Fruit fly (Drosophila melanogaster) whole organism, embryonic: Measurements from ENCODE around the gene mdu.

Source experiments
- Abd-B ChIP-seq: fragments of 200-800 bp; sonication (Bioruptor generic); optimal IDR thresholded peaks from 2 replicates; lab custom pipeline; 2018; ENCODE audit warnings: missing biosample characterization, mild to moderate bottlenecking, missing genetic modification characterization, moderate library complexity
- Adf1 ChIP-seq: fragments of 200-800 bp; sonication (Bioruptor generic); IDR thresholded peaks from 2 replicates; pipeline ENCODE4 v1.3.6; 2022; ENCODE audit warnings: missing biosample characterization, missing genetic modification characterization
- Antp ChIP-seq: fragments of 200-800 bp; sonication (Bioruptor generic); optimal IDR thresholded peaks from 3 replicates; lab custom pipeline; 2016; ENCODE audit warnings: missing biosample characterization, missing genetic modification characterization
- Atf3 ChIP-seq: fragments of 200-800 bp; sonication (Bioruptor generic); optimal IDR thresholded peaks from 3 replicates; lab custom pipeline; 2016; ENCODE audit warnings: missing biosample characterization, missing genetic modification characterization
- Awh ChIP-seq: fragments of 200-800 bp; sonication (Bioruptor generic); IDR thresholded peaks from 2 replicates; pipeline ENCODE4, ENCODE4 v1.3.6; 2022; ENCODE audit warnings: missing biosample characterization, missing genetic modification characterization
- Blimp-1 ChIP-seq: fragments of 200-800 bp; sonication (Bioruptor generic); optimal IDR thresholded peaks from 3 replicates; lab custom pipeline; 2018; ENCODE audit warnings: missing biosample characterization, missing genetic modification characterization, mild to moderate bottlenecking, moderate library complexity, missing genetic modification reagents
- CG1024 ChIP-seq: fragments of 200-800 bp; sonication (Bioruptor generic); IDR thresholded peaks from 2 replicates; pipeline ENCODE4 v1.3.6; 2022; ENCODE audit warnings: missing biosample characterization, missing genetic modification characterization
- CG13624 ChIP-seq: fragments of 200-800 bp; sonication (Bioruptor generic); optimal IDR thresholded peaks from 2 replicates; lab custom pipeline; 2016; ENCODE audit warnings: missing biosample characterization, missing genetic modification characterization
- CG14710 ChIP-seq: fragments of 200-800 bp; sonication (Bioruptor generic); optimal IDR thresholded peaks from 3 replicates; lab custom pipeline; 2019; ENCODE audit warnings: missing biosample characterization, mild to moderate bottlenecking, missing genetic modification characterization, moderate library complexity
- CG15601 ChIP-seq: fragments of 200-800 bp; sonication (Bioruptor generic); optimal IDR thresholded peaks from 3 replicates; lab custom pipeline; 2019; ENCODE audit warnings: missing biosample characterization, mild to moderate bottlenecking, missing genetic modification characterization, moderate library complexity
- CG18262 ChIP-seq: fragments of 200-800 bp; optimal IDR thresholded peaks from 3 replicates; lab custom pipeline; 2019; ENCODE audit warnings: missing biosample characterization, mild to moderate bottlenecking, missing genetic modification characterization, moderate library complexity
- CG31224 ChIP-seq: fragments of 200-800 bp; sonication (Bioruptor generic); IDR thresholded peaks from 2 replicates; pipeline ENCODE4 v1.3.6; 2022; ENCODE audit warnings: missing biosample characterization, missing genetic modification characterization
- CG32767 ChIP-seq: fragments of 200-800 bp; sonication (Bioruptor generic); IDR thresholded peaks from 2 replicates; pipeline ENCODE4 v1.3.6; 2022; ENCODE audit warnings: missing biosample characterization, missing genetic modification characterization
- CG5245 ChIP-seq: fragments of 200-800 bp; sonication (Bioruptor generic); optimal IDR thresholded peaks from 3 replicates; lab custom pipeline; 2016; ENCODE audit warnings: missing biosample characterization, missing genetic modification characterization
- CG6254 ChIP-seq: fragments of 200-800 bp; sonication (Bioruptor generic); optimal IDR thresholded peaks from 3 replicates; lab custom pipeline; 2017; ENCODE audit warnings: mild to moderate bottlenecking, missing biosample characterization, missing genetic modification reagents, missing genetic modification characterization
- CG7357 ChIP-seq: fragments of 200-800 bp; sonication (Bioruptor generic); IDR thresholded peaks from 3 replicates; pipeline ENCODE4 v1.3.6; 2022; ENCODE audit warnings: missing biosample characterization, missing genetic modification characterization
- CG7786 ChIP-seq: fragments of 200-800 bp; sonication (Bioruptor generic); optimal IDR thresholded peaks from 2 replicates; lab custom pipeline; 2016; ENCODE audit warnings: missing biosample characterization, missing genetic modification characterization
- CG8281 ChIP-seq: fragments of 200-800 bp; sonication (Bioruptor generic); optimal IDR thresholded peaks from 2 replicates; lab custom pipeline; 2018; ENCODE audit warnings: missing biosample characterization, mild to moderate bottlenecking, missing genetic modification characterization, moderate library complexity
- CG8478 ChIP-seq: fragments of >200 bp; optimal IDR thresholded peaks from 2 replicates; lab custom pipeline; 2018
- ERR ChIP-seq: fragments of 200-800 bp; sonication (Bioruptor generic); optimal IDR thresholded peaks from 2 replicates; lab custom pipeline; 2016; ENCODE audit warnings: missing biosample characterization, missing genetic modification characterization
- Ets97D ChIP-seq: fragments of 200-800 bp; sonication (Bioruptor generic); optimal IDR thresholded peaks from 3 replicates; lab custom pipeline; 2016; ENCODE audit warnings: missing biosample characterization, missing genetic modification characterization
- Hmr ChIP-seq: fragments of 200-800 bp; sonication (Bioruptor generic); optimal IDR thresholded peaks from 3 replicates; lab custom pipeline; 2017; ENCODE audit warnings: mild to moderate bottlenecking, missing biosample characterization, missing genetic modification reagents, missing genetic modification characterization
- PHDP ChIP-seq: fragments of 200-800 bp; sonication (Bioruptor generic); optimal IDR thresholded peaks from 3 replicates; lab custom pipeline; 2018; ENCODE audit warnings: missing biosample characterization, mild to moderate bottlenecking, missing genetic modification characterization, moderate library complexity
- Tbp ChIP-seq: fragments of >200 bp; optimal IDR thresholded peaks from 2 replicates; lab custom pipeline; 2018; ENCODE audit warnings: missing biosample characterization, missing genetic modification characterization
- Trl ChIP-seq, 3 experiments: fragments of >200 bp in 2 of 3; fragments of 200-800 bp in 1 of 3; sonication (Bioruptor generic) in 1 of 3; optimal IDR thresholded peaks; 2 replicates in 1 of 3; 3 replicates in 2 of 3; lab custom pipeline; 2016 to 2017; ENCODE audit warnings: missing biosample characterization in 1 of 3, missing genetic modification characterization in 1 of 3
- abd-A ChIP-seq: fragments of 200-800 bp; sonication (Bioruptor generic); optimal IDR thresholded peaks from 3 replicates; lab custom pipeline; 2019; ENCODE audit warnings: missing biosample characterization, mild to moderate bottlenecking, missing genetic modification characterization, moderate library complexity
- ap ChIP-seq: fragments of 200-800 bp; sonication (Bioruptor generic); IDR thresholded peaks from 2 replicates; pipeline ENCODE4 v1.3.6; 2022; ENCODE audit warnings: missing biosample characterization, missing genetic modification characterization
- dpn ChIP-seq, 2 experiments: fragments of 200-800 bp; sonication (Bioruptor generic); optimal IDR thresholded peaks; 3 replicates each; lab custom pipeline; 2016; ENCODE audit warnings: missing biosample characterization in 2 of 2, missing genetic modification characterization in 2 of 2
- gro ChIP-seq: fragments of 200-800 bp; sonication (Bioruptor generic); optimal IDR thresholded peaks from 2 replicates; lab custom pipeline; 2016; ENCODE audit warnings: missing biosample characterization, missing genetic modification characterization
- hbn ChIP-seq: fragments of 200-800 bp; sonication (Bioruptor generic); IDR thresholded peaks from 2 replicates; pipeline ENCODE4 v1.3.6; 2022; ENCODE audit warnings: missing biosample characterization, missing genetic modification characterization; ENCODE audit not compliant: partially characterized antibody
- hkb ChIP-seq, 2 experiments: fragments of 200-800 bp in 1 of 2; fragments of >200 bp in 1 of 2; sonication (Bioruptor generic) in 1 of 2; IDR thresholded peaks in 1 of 2; optimal IDR thresholded peaks in 1 of 2; 2 replicates each; pipeline versions ENCODE4 v1.3.6 to Lab custom; 2017 to 2022; ENCODE audit warnings: missing biosample characterization in 1 of 2, missing genetic modification characterization in 1 of 2
- lilli ChIP-seq: fragments of 200-800 bp; sonication (Bioruptor generic); optimal IDR thresholded peaks from 3 replicates; lab custom pipeline; 2016; ENCODE audit warnings: missing biosample characterization, missing genetic modification characterization
- nmo ChIP-seq: fragments of 200-800 bp; sonication (Bioruptor generic); optimal IDR thresholded peaks from 2 replicates; lab custom pipeline; 2018; ENCODE audit warnings: missing biosample characterization, mild to moderate bottlenecking, missing genetic modification characterization, moderate library complexity
- oc ChIP-seq: fragments of 200-800 bp; sonication (Bioruptor generic); optimal IDR thresholded peaks from 2 replicates; lab custom pipeline; 2018; ENCODE audit warnings: missing biosample characterization, mild to moderate bottlenecking, missing genetic modification characterization, moderate library complexity
- org-1 ChIP-seq: fragments of 200-800 bp; sonication (Bioruptor generic); optimal IDR thresholded peaks from 2 replicates; lab custom pipeline; 2017; ENCODE audit warnings: missing biosample characterization, missing genetic modification characterization
- repo ChIP-seq: fragments of 200-800 bp; sonication (Bioruptor generic); optimal IDR thresholded peaks from 2 replicates; lab custom pipeline; 2016; ENCODE audit warnings: missing biosample characterization, missing genetic modification characterization
- salm ChIP-seq: fragments of 200-800 bp; sonication (Bioruptor generic); optimal IDR thresholded peaks from 2 replicates; lab custom pipeline; 2018; ENCODE audit warnings: missing biosample characterization, mild to moderate bottlenecking, missing genetic modification characterization
- schlank ChIP-seq: fragments of 200-800 bp; sonication (Bioruptor generic); optimal IDR thresholded peaks from 2 replicates; lab custom pipeline; 2018; ENCODE audit warnings: missing biosample characterization, mild to moderate bottlenecking, missing genetic modification characterization
- scrt ChIP-seq: fragments of 200-800 bp; sonication (Bioruptor generic); optimal IDR thresholded peaks from 2 replicates; lab custom pipeline; 2018; ENCODE audit warnings: missing biosample characterization, mild to moderate bottlenecking, missing genetic modification characterization, moderate library complexity
- vvl ChIP-seq: fragments of 200-800 bp; sonication (Bioruptor generic); IDR thresholded peaks from 2 replicates; pipeline ENCODE4 v1.3.6; 2022; ENCODE audit warnings: missing biosample characterization, missing genetic modification characterization

The mdu gene

dm6 chrX:12454358-12454757 lies 42.6 kb upstream of the mdu start, which contains the start of gene CG15927 (continued):
- no peak for TF ChIP-seq scrt
- TF ChIP-seq Tbp (GFP tag; lab: Kevin White, UChicago): no peak
- TF ChIP-seq ap (GFP tag; lab: Robert Waterston, UW): peak; percentile 26; the same call in 1 of the 2 replicates
- peak; percentile 8 for TF ChIP-seq salm (tag; lab: Kevin White, UChicago)
- peak; percentile 29 for TF ChIP-seq CG14710 (tag; lab: Kevin White, UChicago)
- TF ChIP-seq abd-A: no peak
- peak; percentile 35 for TF ChIP-seq org-1 (GFP tag; lab: Kevin White, UChicago)
- TF ChIP-seq PHDP: peak; percentile 59
- no peak for TF ChIP-seq gro
- no peak for TF ChIP-seq CG7357 (GFP tag; lab: Robert Waterston, UW)
- TF ChIP-seq lilli (GFP tag; lab: Kevin White, UChicago): peak; percentile 66
- 0 out of 2 replicates have a peak, but pooled peaks have one; percentile 21 for TF ChIP-seq CG1024 (GFP tag; lab: Robert Waterston, UW)
- TF ChIP-seq CG8478 (lab: Kevin White, UChicago): no peak
- TF ChIP-seq nmo (GFP tag; lab: Kevin White, UChicago): peak; percentile 82
- TF ChIP-seq hkb (optimal IDR thresholded peaks at IDR 0.05; lab: Kevin White, UChicago): no peak
- peak; percentile 69 for TF ChIP-seq hkb (GFP tag; IDR thresholded peaks at IDR 0.05; lab: Robert Waterston, UW)
- no peak for TF ChIP-seq Ets97D (GFP tag; lab: Kevin White, UChicago)
- no peak for TF ChIP-seq CG18262 (tag; lab: Kevin White, UChicago)
- TF ChIP-seq Trl (optimal IDR thresholded peaks at IDR 0.05; lab: Kevin White, UChicago): no peak
- peak; percentile 23 for TF ChIP-seq Trl (GFP tag; optimal IDR thresholded peaks at IDR 0.05; lab: Kevin White, UChicago)
- TF ChIP-seq Abd-B (GFP tag; lab: Kevin White, UChicago): peak; percentile 56
- TF ChIP-seq CG32767 (GFP tag; lab: Robert Waterston, UW): 0 out of 2 replicates have a peak, but pooled peaks have one; percentile 53
- no peak for TF ChIP-seq CG31224
- TF ChIP-seq schlank (tag; lab: Kevin White, UChicago): no peak
- TF ChIP-seq CG8281 (tag; lab: Kevin White, UChicago): peak; percentile 22
- TF ChIP-seq Atf3 (GFP tag; lab: Kevin White, UChicago): no peak
- no peak for TF ChIP-seq Hmr (GFP tag; lab: Kevin White, UChicago)
- TF ChIP-seq hbn: no peak
- no peak for TF ChIP-seq repo
- peak; percentile 22 for TF ChIP-seq CG5245 (GFP tag; lab: Kevin White, UChicago)
- TF ChIP-seq ERR (GFP tag; lab: Kevin White, UChicago): peak; percentile 14
- TF ChIP-seq CG13624 (GFP tag; lab: Kevin White, UChicago): no peak
- TF ChIP-seq CG6254 (GFP tag; lab: Kevin White, UChicago): peak; percentile 64
- no peak for TF ChIP-seq CG7786 (GFP tag; lab: Kevin White, UChicago)
- TF ChIP-seq dpn (GFP tag; optimal IDR thresholded peaks at IDR 0.05; lab: Kevin White, UChicago): peak; percentile 26 to 42

- TF ChIP-seq Awh (GFP tag; lab: Robert Waterston, UW) (0 out of 2 replicates have a peak, but pooled peaks have one; percentile 10), Blimp-1 (peak; percentile 99), CG15601 (peak; percentile 68), vvl (GFP tag; lab: Robert Waterston, UW) (peak; percentile 11; the same call in 1 of the 2 replicates), Adf1 (GFP tag; lab: Robert Waterston, UW) (no peak), oc (tag; lab: Kevin White, UChicago) (peak; percentile 57), Antp (no peak)
These were observed 41.1 kb upstream of the mdu start for dm6 chrX:12455891-12456290.
